Fruit fly (Drosophila melanogaster) whole organism, embryonic: Measurements from ENCODE around the gene Hr96.

ENCODE experiments used
- B-H1 ChIP-seq: fragments of 200-800 bp; sonication (Bioruptor generic); IDR thresholded peaks from 3 replicates; pipeline ENCODE4 v1.3.6; 2022; ENCODE audit warnings: missing biosample characterization, missing genetic modification characterization
- CG10147 ChIP-seq: fragments of 200-800 bp; sonication (Bioruptor generic); optimal IDR thresholded peaks from 2 replicates; lab custom pipeline; 2019; ENCODE audit warnings: missing biosample characterization, mild to moderate bottlenecking, missing genetic modification characterization, moderate library complexity
- CG1024 ChIP-seq: fragments of 200-800 bp; sonication (Bioruptor generic); IDR thresholded peaks from 2 replicates; pipeline ENCODE4 v1.3.6; 2022; ENCODE audit warnings: missing biosample characterization, missing genetic modification characterization
- CG10274 ChIP-seq: fragments of 200-800 bp; sonication (Bioruptor generic); optimal IDR thresholded peaks from 3 replicates; lab custom pipeline; 2017; ENCODE audit warnings: missing biosample characterization, mild to moderate bottlenecking, missing genetic modification characterization
- CG10543 ChIP-seq: fragments of 200-800 bp; sonication (Bioruptor generic); optimal IDR thresholded peaks from 3 replicates; lab custom pipeline; 2017; ENCODE audit warnings: missing biosample characterization, mild to moderate bottlenecking, missing genetic modification characterization, moderate library complexity
- CG11695 ChIP-seq: fragments of 200-800 bp; sonication (Bioruptor generic); IDR thresholded peaks from 3 replicates; pipeline ENCODE4 v1.3.6; 2022; ENCODE audit warnings: missing biosample characterization, missing genetic modification characterization
- CG12659 ChIP-seq: fragments of 200-800 bp; sonication (Bioruptor generic); optimal IDR thresholded peaks from 3 replicates; lab custom pipeline; 2017; ENCODE audit warnings: mild to moderate bottlenecking, missing biosample characterization, missing genetic modification reagents, missing genetic modification characterization
- CG16813 ChIP-seq: fragments of 200-800 bp; sonication (Bioruptor generic); IDR thresholded peaks from 3 replicates; pipeline ENCODE4 v1.3.6; 2022; ENCODE audit warnings: missing biosample characterization, missing genetic modification characterization; ENCODE audit not compliant: partially characterized antibody
- CG17328 ChIP-seq: fragments of 200-800 bp; sonication (Bioruptor generic); IDR thresholded peaks from 2 replicates; pipeline ENCODE4 v1.3.6; 2022; ENCODE audit warnings: missing biosample characterization, missing genetic modification characterization
- CG17612 ChIP-seq: fragments of 200-800 bp; sonication (Bioruptor generic); IDR thresholded peaks from 2 replicates; pipeline ENCODE4 v1.3.6; 2022; ENCODE audit warnings: missing biosample characterization, missing genetic modification characterization
- CG17802 ChIP-seq: fragments of 200-800 bp; sonication (Bioruptor generic); optimal IDR thresholded peaks from 2 replicates; lab custom pipeline; 2018; ENCODE audit warnings: missing biosample characterization, mild to moderate bottlenecking, missing genetic modification characterization, moderate library complexity
- CG18011 ChIP-seq: fragments of 200-800 bp; sonication (Bioruptor generic); optimal IDR thresholded peaks from 2 replicates; lab custom pipeline; 2017; ENCODE audit warnings: missing biosample characterization, missing genetic modification characterization, mild to moderate bottlenecking, moderate library complexity, missing genotype
- CG2889 ChIP-seq: fragments of 200-800 bp; sonication (Bioruptor generic); IDR thresholded peaks from 3 replicates; pipeline ENCODE4 v1.3.6; 2022; ENCODE audit warnings: missing biosample characterization, missing genetic modification characterization
- CG34422 ChIP-seq: fragments of 200-800 bp; sonication (Bioruptor generic); IDR thresholded peaks from 3 replicates; pipeline ENCODE4 v1.3.6; 2022; ENCODE audit warnings: missing biosample characterization, missing genetic modification characterization
- CG42726 ChIP-seq: fragments of 200-800 bp; sonication (Bioruptor generic); IDR thresholded peaks from 2 replicates; pipeline ENCODE4 v1.3.6; 2022; ENCODE audit warnings: missing biosample characterization, missing genetic modification characterization; ENCODE audit not compliant: partially characterized antibody
- CG43689 ChIP-seq: fragments of 200-800 bp; sonication (Bioruptor generic); IDR thresholded peaks from 2 replicates; pipeline ENCODE4 v1.3.6; 2022; ENCODE audit warnings: missing biosample characterization, missing genetic modification characterization
- CG7928 ChIP-seq: fragments of 200-800 bp; sonication (Bioruptor generic); optimal IDR thresholded peaks from 2 replicates; lab custom pipeline; 2017; ENCODE audit warnings: missing biosample characterization, mild to moderate bottlenecking, missing genetic modification characterization
- CG8089 ChIP-seq: fragments of 200-800 bp; sonication (Bioruptor generic); optimal IDR thresholded peaks from 3 replicates; lab custom pipeline; 2016; ENCODE audit warnings: missing biosample characterization, missing genetic modification characterization
- CG9215 ChIP-seq: fragments of 200-800 bp; sonication (Bioruptor generic); IDR thresholded peaks from 2 replicates; pipeline ENCODE4 v1.3.6; 2022; ENCODE audit warnings: missing biosample characterization, missing genetic modification characterization
- CG9932 ChIP-seq: fragments of 200-800 bp; sonication (Bioruptor generic); IDR thresholded peaks from 2 replicates; pipeline ENCODE4 v1.3.6; 2022; ENCODE audit warnings: missing biosample characterization, missing genetic modification characterization
- Camta ChIP-seq: fragments of 200-800 bp; sonication (Bioruptor generic); optimal IDR thresholded peaks from 2 replicates; lab custom pipeline; 2016; ENCODE audit warnings: missing biosample characterization, missing genetic modification characterization
- CkIIα-i1 ChIP-seq: fragments of 200-800 bp; sonication (Bioruptor generic); IDR thresholded peaks from 2 replicates; pipeline ENCODE4 v1.3.6; 2022; ENCODE audit warnings: missing biosample characterization, missing genetic modification characterization
- Dll ChIP-seq: fragments of 200-800 bp; sonication (Bioruptor generic); IDR thresholded peaks from 4 replicates; pipeline ENCODE4 v1.3.6; 2022; ENCODE audit warnings: missing biosample characterization, missing genetic modification characterization; ENCODE audit not compliant: partially characterized antibody
- E2f1 ChIP-seq: fragments of 200-800 bp; sonication (Bioruptor generic); IDR thresholded peaks from 2 replicates; pipeline ENCODE4 v1.3.6; 2022; ENCODE audit warnings: missing biosample characterization, missing genetic modification characterization
- Elba2 ChIP-seq: fragments of 200-800 bp; sonication (Bioruptor generic); optimal IDR thresholded peaks from 3 replicates; lab custom pipeline; 2016; ENCODE audit warnings: missing biosample characterization, missing genetic modification characterization
- Gug ChIP-seq: fragments of 200-800 bp; sonication (Bioruptor generic); IDR thresholded peaks from 4 replicates; pipeline ENCODE4 v1.3.6; 2022; ENCODE audit warnings: missing biosample characterization, missing genetic modification characterization
- Hey ChIP-seq: fragments of 200-800 bp; sonication (Bioruptor generic); optimal IDR thresholded peaks from 3 replicates; lab custom pipeline; 2018; ENCODE audit warnings: missing biosample characterization, mild to moderate bottlenecking, missing genetic modification characterization
- Mes4 ChIP-seq: fragments of 200-800 bp; sonication (Bioruptor generic); optimal IDR thresholded peaks from 2 replicates; lab custom pipeline; 2016; ENCODE audit warnings: missing biosample characterization, missing genetic modification characterization
- Mrtf ChIP-seq: fragments of 200-800 bp; sonication (Bioruptor generic); IDR thresholded peaks from 3 replicates; pipeline ENCODE4 v1.3.6; 2022; ENCODE audit warnings: missing biosample characterization, missing genetic modification characterization
- Nf-YA ChIP-seq: fragments of 200-800 bp; sonication (Bioruptor generic); IDR thresholded peaks from 2 replicates; pipeline ENCODE4 v1.3.6; 2022; ENCODE audit warnings: missing biosample characterization, missing genetic modification characterization
- PHDP ChIP-seq: fragments of 200-800 bp; sonication (Bioruptor generic); optimal IDR thresholded peaks from 3 replicates; lab custom pipeline; 2018; ENCODE audit warnings: missing biosample characterization, mild to moderate bottlenecking, missing genetic modification characterization, moderate library complexity
- Ptx1 ChIP-seq: fragments of 200-800 bp; sonication (Bioruptor generic); IDR thresholded peaks from 2 replicates; pipeline ENCODE4 v1.3.6; 2022; ENCODE audit warnings: missing biosample characterization, missing genetic modification characterization
- Side ChIP-seq: fragments of 200-800 bp; sonication (Bioruptor generic); optimal IDR thresholded peaks from 2 replicates; lab custom pipeline; 2016; ENCODE audit warnings: missing biosample characterization, missing genetic modification characterization
- Sin3A ChIP-seq: fragments of >200 bp; optimal IDR thresholded peaks from 2 replicates; lab custom pipeline; 2018
- Stat92E ChIP-seq, 3 experiments: fragments of >200 bp in 2 of 3; fragments of 200-800 bp in 1 of 3; sonication (Bioruptor generic) in 1 of 3; optimal IDR thresholded peaks; 2 replicates each; lab custom pipeline; 2017 to 2019; ENCODE audit warnings: missing biosample characterization in 3 of 3, missing genetic modification characterization in 3 of 3, mild to moderate bottlenecking in 1 of 3, moderate library complexity in 1 of 3
- Vsx1 ChIP-seq: fragments of 200-800 bp; sonication (Bioruptor generic); optimal IDR thresholded peaks from 2 replicates; lab custom pipeline; 2017; ENCODE audit warnings: missing biosample characterization, mild to moderate bottlenecking, missing genetic modification characterization, missing genetic modification reagents
- amos ChIP-seq: fragments of 200-800 bp; sonication (Bioruptor generic); IDR thresholded peaks from 2 replicates; pipeline ENCODE4 v1.3.6; 2022; ENCODE audit warnings: missing biosample characterization, missing genetic modification characterization; ENCODE audit not compliant: partially characterized antibody
- ara ChIP-seq: fragments of 200-800 bp; sonication (Bioruptor generic); IDR thresholded peaks from 2 replicates; pipeline ENCODE4 v1.3.6; 2022; ENCODE audit warnings: missing biosample characterization, missing genetic modification characterization
- br ChIP-seq: fragments of >200 bp; optimal IDR thresholded peaks from 2 replicates; lab custom pipeline; 2017
- exex ChIP-seq: fragments of 200-800 bp; sonication (Bioruptor generic); optimal IDR thresholded peaks from 4 replicates; lab custom pipeline; 2018; ENCODE audit warnings: missing biosample characterization, mild to moderate bottlenecking, missing genetic modification characterization, moderate library complexity
- fd96Cb ChIP-seq: fragments of 200-800 bp; sonication (Bioruptor generic); optimal IDR thresholded peaks from 2 replicates; lab custom pipeline; 2018; ENCODE audit warnings: missing biosample characterization, mild to moderate bottlenecking, missing genetic modification characterization, moderate library complexity
- gfzf ChIP-seq: fragments of 200-800 bp; sonication (Bioruptor generic); optimal IDR thresholded peaks from 2 replicates; lab custom pipeline; 2016; ENCODE audit warnings: missing biosample characterization, mild to moderate bottlenecking, missing genetic modification characterization, moderate library complexity
- hkb ChIP-seq, 2 experiments: fragments of 200-800 bp in 1 of 2; fragments of >200 bp in 1 of 2; sonication (Bioruptor generic) in 1 of 2; IDR thresholded peaks in 1 of 2; optimal IDR thresholded peaks in 1 of 2; 2 replicates each; pipeline versions ENCODE4 v1.3.6 to Lab custom; 2017 to 2022; ENCODE audit warnings: missing biosample characterization in 1 of 2, missing genetic modification characterization in 1 of 2
- lbe ChIP-seq: fragments of 200-800 bp; sonication (Bioruptor generic); optimal IDR thresholded peaks from 2 replicates; lab custom pipeline; 2016; ENCODE audit warnings: missing biosample characterization, mild to moderate bottlenecking, missing genetic modification characterization
- maf-S ChIP-seq: fragments of 200-800 bp; sonication (Bioruptor generic); optimal IDR thresholded peaks from 2 replicates; lab custom pipeline; 2016; ENCODE audit warnings: missing biosample characterization, missing genetic modification characterization
- seq ChIP-seq: fragments of 200-800 bp; sonication (Bioruptor generic); IDR thresholded peaks from 2 replicates; pipeline ENCODE4 v1.3.6; 2022; ENCODE audit warnings: missing biosample characterization, missing genetic modification characterization
- sim ChIP-seq: fragments of 200-800 bp; sonication (Bioruptor generic); IDR thresholded peaks from 2 replicates; pipeline ENCODE4 v1.3.6; 2022; ENCODE audit warnings: missing biosample characterization, missing genetic modification characterization
- unpg ChIP-seq: fragments of 200-800 bp; sonication (Bioruptor generic); optimal IDR thresholded peaks from 3 replicates; lab custom pipeline; 2018; ENCODE audit warnings: missing biosample characterization, mild to moderate bottlenecking, missing genetic modification characterization, moderate library complexity
- vfl ChIP-seq: fragments of 200-800 bp; sonication (Bioruptor generic); optimal IDR thresholded peaks from 2 replicates; lab custom pipeline; 2016; ENCODE audit warnings: missing biosample characterization, missing genetic modification characterization
- vnd ChIP-seq: fragments of 200-800 bp; sonication (Bioruptor generic); IDR thresholded peaks from 3 replicates; pipeline ENCODE4 v1.3.6; 2022; ENCODE audit warnings: missing biosample characterization, missing genetic modification characterization; ENCODE audit not compliant: partially characterized antibody

Gene Hr96

dm6 chr3R:25044816-25045551 is 19.9 kb downstream of the Hr96 start, which contains the start of gene 5PtaseI (continued):
- no peak for TF ChIP-seq Nf-YA (GFP tag; lab: Robert Waterston, UW)
- TF ChIP-seq CG17612 (GFP tag; lab: Robert Waterston, UW) = no peak
- peak; percentile 73 for TF ChIP-seq gfzf
- TF ChIP-seq CG11695 (GFP tag; lab: Robert Waterston, UW) = no peak
- TF ChIP-seq Side = no peak
- no peak for TF ChIP-seq CG10543
- no peak for TF ChIP-seq CG1024 (GFP tag; lab: Robert Waterston, UW)
- no peak for TF ChIP-seq maf-S
- no peak for TF ChIP-seq CG17802
- TF ChIP-seq CG12659 (GFP tag; lab: Kevin White, UChicago) = peak; percentile 29
- no peak for TF ChIP-seq Gug (GFP tag; lab: Robert Waterston, UW)
- TF ChIP-seq CG8089 (GFP tag; lab: Kevin White, UChicago) = no peak
- TF ChIP-seq CG9932 = no peak
- no peak for TF ChIP-seq CG2889 (GFP tag; lab: Robert Waterston, UW)
- TF ChIP-seq CG9215 (GFP tag; lab: Robert Waterston, UW) = no peak
- TF ChIP-seq Vsx1 (GFP tag; lab: Kevin White, UChicago) = peak; percentile 70
- no peak for TF ChIP-seq CG18011 (GFP tag; lab: Kevin White, UChicago)
- TF ChIP-seq amos (GFP tag; lab: Robert Waterston, UW) = no peak; the same call in 1 of the 2 replicates
- TF ChIP-seq ara (GFP tag; lab: Robert Waterston, UW) = no peak
- no peak for TF ChIP-seq br (lab: Kevin White, UChicago)
- no peak for TF ChIP-seq Ptx1 (GFP tag; lab: Robert Waterston, UW)
- no peak for TF ChIP-seq PHDP (tag; lab: Kevin White, UChicago)
- TF ChIP-seq CG10274 (GFP tag; lab: Kevin White, UChicago) = no peak
- TF ChIP-seq B-H1 (GFP tag; lab: Robert Waterston, UW) = no peak
- no peak for TF ChIP-seq CG42726 (GFP tag; lab: Robert Waterston, UW)
- TF ChIP-seq Camta = no peak
- TF ChIP-seq Mes4 = no peak
- TF ChIP-seq lbe (GFP tag; lab: Kevin White, UChicago) = no peak
- no peak for TF ChIP-seq CG43689 (GFP tag; lab: Robert Waterston, UW)
- TF ChIP-seq hkb (optimal IDR thresholded peaks at IDR 0.05; lab: Kevin White, UChicago) = no peak
- TF ChIP-seq hkb (GFP tag; IDR thresholded peaks at IDR 0.05; lab: Robert Waterston, UW) = no peak; the same call in 1 of the 2 replicates
- TF ChIP-seq seq (GFP tag; lab: Robert Waterston, UW) = no peak
- TF ChIP-seq Stat92E (GFP tag; optimal IDR thresholded peaks at IDR 0.05; lab: Kevin White, UChicago) = no peak
- TF ChIP-seq CG34422 (GFP tag; lab: Robert Waterston, UW) = 0 out of 3 replicates have a peak, but pooled peaks have one; percentile 39
- TF ChIP-seq CG7928 (GFP tag; lab: Kevin White, UChicago) = no peak
- no peak for TF ChIP-seq Dll (GFP tag; lab: Robert Waterston, UW)
- TF ChIP-seq CG10147 (GFP tag; lab: Kevin White, UChicago) = no peak
- no peak for TF ChIP-seq sim (GFP tag; lab: Robert Waterston, UW)
- TF ChIP-seq E2f1 (GFP tag; lab: Robert Waterston, UW) = no peak
- TF ChIP-seq CkIIα-i1 (GFP tag; lab: Robert Waterston, UW) = no peak
- no peak for TF ChIP-seq Sin3A (lab: Kevin White, UChicago)
- no peak for TF ChIP-seq Hey (tag; lab: Kevin White, UChicago)
- TF ChIP-seq CG17328 (GFP tag; lab: Robert Waterston, UW) = no peak
- TF ChIP-seq CG16813 (GFP tag; lab: Robert Waterston, UW) = no peak
- no peak for TF ChIP-seq unpg (GFP tag; lab: Kevin White, UChicago)
- TF ChIP-seq vnd = no peak
- TF ChIP-seq fd96Cb = no peak
- peak; percentile 50 for TF ChIP-seq exex
- TF ChIP-seq Elba2 (GFP tag; lab: Kevin White, UChicago) = peak; percentile 4
- no peak for TF ChIP-seq Mrtf (GFP tag; lab: Robert Waterston, UW)
- no peak for TF ChIP-seq vfl (GFP tag; lab: Kevin White, UChicago)
